Worm (Caenorhabditis elegans) whole organism, young adult: Measurements from ENCODE around the gene sdz-15.

Source experiments
- F37B4.10 ChIP-seq: fragments of 200-800 bp; sonication (Bioruptor generic); IDR thresholded peaks from 2 replicates; pipeline ENCODE4 v1.3.6; 2022; ENCODE audit warnings: missing genetic modification characterization, missing compliant biosample characterization
- F57A8.1 ChIP-seq: fragments of 200-800 bp; sonication (Bioruptor generic); optimal IDR thresholded peaks from 2 replicates; lab custom pipeline; 2018; ENCODE audit warnings: mild to moderate bottlenecking, missing genetic modification characterization, moderate library complexity, missing compliant biosample characterization
- T26A5.8 ChIP-seq: sonication (generic microtip); optimal IDR thresholded peaks from 2 replicates; lab custom pipeline; 2016; ENCODE audit warnings: missing genetic modification characterization, missing compliant biosample characterization
- attf-5 ChIP-seq: fragments of 200-800 bp; sonication (Bioruptor generic); optimal IDR thresholded peaks from 2 replicates; lab custom pipeline; 2018; ENCODE audit warnings: mild to moderate bottlenecking, missing genetic modification characterization, missing compliant biosample characterization
- mes-4 ChIP-seq: sonication (generic microtip); optimal IDR thresholded peaks from 2 replicates; lab custom pipeline; 2016; ENCODE audit warnings: missing genotype, missing genetic modification characterization, missing compliant biosample characterization
- mxl-1 ChIP-seq: sonication (generic microtip); optimal IDR thresholded peaks from 2 replicates; lab custom pipeline; 2016; ENCODE audit warnings: missing genetic modification characterization, missing compliant biosample characterization
- snpc-1.1 ChIP-seq: sonication (generic microtip); optimal IDR thresholded peaks from 2 replicates; lab custom pipeline; 2017; ENCODE audit warnings: missing genetic modification characterization, mild to moderate bottlenecking, missing compliant biosample characterization, antibody characterized with exemption, moderate library complexity, missing genotype, missing genetic modification reagents; ENCODE audit not compliant: insufficient read depth
- unc-62 ChIP-seq: fragments of 150-350 bp; optimal IDR thresholded peaks from 2 replicates; lab custom pipeline; 2014; ENCODE audit warnings: missing biosample characterization, missing genetic modification reagents, missing genetic modification characterization
- ztf-26 ChIP-seq: sonication (generic microtip); optimal IDR thresholded peaks from 2 replicates; lab custom pipeline; 2017; ENCODE audit warnings: missing genetic modification characterization, missing compliant biosample characterization

DNA sequence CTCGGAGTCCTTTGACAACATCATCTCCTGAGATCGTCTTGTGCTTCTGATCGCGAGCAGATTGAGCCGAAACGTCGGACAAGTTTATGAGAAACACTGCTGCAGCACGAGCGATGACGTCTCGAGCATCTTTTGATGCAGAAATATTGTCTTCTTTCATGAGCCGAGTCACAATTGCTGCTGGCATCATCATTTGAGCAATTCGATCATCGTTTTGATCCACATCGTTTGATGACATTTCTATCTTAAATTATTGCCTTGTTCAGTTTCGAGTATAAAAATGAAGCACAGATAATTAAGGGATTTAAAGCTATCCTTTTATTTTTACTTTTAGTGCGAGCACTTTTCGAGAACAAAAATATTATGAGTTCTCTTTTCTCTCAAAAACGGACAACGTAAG lies 35.7 kb upstream of the sdz-15 start, which contains the start of gene T26A5.8:
- no peak for TF ChIP-seq attf-5 (GFP tag; lab: Kevin White, UChicago)
- TF ChIP-seq F57A8.1 (GFP tag; lab: Kevin White, UChicago): no peak
- TF ChIP-seq mes-4 (tag; lab: Kevin White, UChicago): no peak
- no peak for TF ChIP-seq F37B4.10 (GFP tag; lab: Robert Waterston, UW)
- TF ChIP-seq T26A5.8 (tag; lab: Kevin White, UChicago): no peak
- TF ChIP-seq mxl-1: no peak
- peak; percentile 13 for TF ChIP-seq ztf-26 (tag; lab: Kevin White, UChicago)
- no peak for TF ChIP-seq snpc-1.1 (tag; lab: Kevin White, UChicago)
- no peak for TF ChIP-seq unc-62 (GFP tag; lab: Kevin White, UChicago)
